Fruit fly (Drosophila melanogaster): ENCODE measurements around the gene nero.

nero gene

DNA sequence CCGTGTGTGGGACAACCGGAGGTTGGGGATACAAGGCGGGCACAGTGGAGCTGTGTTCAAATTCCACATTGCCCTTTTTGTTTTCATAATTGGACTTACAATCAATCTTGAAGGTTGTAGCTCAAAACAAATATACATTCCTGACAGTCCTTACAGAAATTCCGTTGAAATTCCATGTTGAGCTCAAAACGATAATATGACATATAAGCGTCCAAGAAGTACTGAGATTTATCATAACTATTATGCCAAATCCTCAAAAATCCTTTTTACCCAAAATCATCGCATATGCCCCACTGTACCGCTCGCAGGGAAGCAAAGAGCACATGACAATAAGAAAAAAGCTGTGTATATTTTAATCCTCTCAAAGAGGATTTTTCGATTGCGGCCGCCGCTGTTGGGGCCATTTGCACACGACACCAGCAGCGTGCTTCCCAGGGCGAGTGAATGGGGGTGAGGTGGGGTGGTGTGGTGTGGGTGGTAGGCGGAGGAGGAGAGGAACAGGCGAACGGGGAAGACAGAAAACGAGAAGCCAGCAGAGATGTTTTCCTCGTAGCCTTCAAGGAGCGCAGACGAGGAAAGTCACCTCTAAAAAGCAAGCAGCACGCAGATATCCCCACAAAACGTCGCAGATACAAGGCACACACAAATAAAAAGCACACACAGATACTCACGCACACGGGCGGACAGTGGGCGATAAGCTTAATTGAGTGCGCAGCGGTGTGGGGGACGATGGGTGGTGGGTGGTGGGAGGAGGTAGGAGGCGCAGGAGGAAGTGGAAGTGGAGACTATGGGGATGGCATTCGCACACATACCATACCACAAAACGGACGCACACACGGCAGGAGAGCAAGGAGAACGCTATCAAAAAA, 29.8 kb downstream of the nero start (continued):
- peak; percentile 62 for TF ChIP-seq CG12769 (tag; optimal IDR thresholded peaks at IDR 0.05)
- peak; percentile 52; the same call in 1 of the 3 replicates for TF ChIP-seq CG14050 (GFP tag; IDR thresholded peaks at IDR 0.05)
- TF ChIP-seq fd3F (GFP tag; optimal IDR thresholded peaks at IDR 0.05), result peak; percentile 56
- no peak for TF ChIP-seq Poxn (GFP tag; IDR thresholded peaks at IDR 0.05)
- peak; percentile 66 for TF ChIP-seq NfI (GFP tag; optimal IDR thresholded peaks at IDR 0.05)
- no peak for TF ChIP-seq CG8359 (GFP tag; optimal IDR thresholded peaks at IDR 0.05; ENCODE audit: borderline replicate concordance)
- TF ChIP-seq gcm2 (GFP tag; optimal IDR thresholded peaks at IDR 0.05), result no peak
- no peak for TF ChIP-seq yki (optimal IDR thresholded peaks at IDR 0.05)
- TF ChIP-seq Doc2 (GFP tag; IDR thresholded peaks at IDR 0.05), result no peak
- TF ChIP-seq Hmx (GFP tag; optimal IDR thresholded peaks at IDR 0.05), result no peak
- no peak for TF ChIP-seq Dfd (GFP tag; optimal IDR thresholded peaks at IDR 0.05)
- TF ChIP-seq cad (GFP tag; optimal IDR thresholded peaks at IDR 0.05), result no peak
- TF ChIP-seq ewg (GFP tag; optimal IDR thresholded peaks at IDR 0.05), result peak; percentile 39
- TF ChIP-seq CG13624 (GFP tag; optimal IDR thresholded peaks at IDR 0.05), result peak; percentile 76
- TF ChIP-seq bab2 (GFP tag; optimal IDR thresholded peaks at IDR 0.05), result peak; percentile 48
- 0 out of 2 replicates have a peak, but pooled peaks have one; percentile 42 for TF ChIP-seq CG31224 (GFP tag; IDR thresholded peaks at IDR 0.05)
- TF ChIP-seq org-1 (GFP tag; optimal IDR thresholded peaks at IDR 0.05), result peak; percentile 75
- peak; percentile 53 for TF ChIP-seq ind (GFP tag; optimal IDR thresholded peaks at IDR 0.05)
- no peak for TF ChIP-seq Six4 (GFP tag; optimal IDR thresholded peaks at IDR 0.05)
- no peak for TF ChIP-seq tap (tag; optimal IDR thresholded peaks at IDR 0.05)
- TF ChIP-seq Doc3 (GFP tag; IDR thresholded peaks at IDR 0.05; ENCODE audit: partially characterized antibody), result no peak
- TF ChIP-seq CG32772 (GFP tag; IDR thresholded peaks at IDR 0.05), result 0 out of 2 replicates have a peak, but pooled peaks have one; percentile 20
- peak; percentile 94 for TF ChIP-seq Med (GFP tag)
- no peak for TF ChIP-seq hb (GFP tag; IDR thresholded peaks at IDR 0.05; ENCODE audit: partially characterized antibody)
- TF ChIP-seq pho (GFP tag; optimal IDR thresholded peaks at IDR 0.05), result peak; percentile 71
- no peak for TF ChIP-seq CG4730 (GFP tag; IDR thresholded peaks at IDR 0.05)
- TF ChIP-seq fd96Cb (tag; optimal IDR thresholded peaks at IDR 0.05), result peak; percentile 58
- TF ChIP-seq Lpt (GFP tag; optimal IDR thresholded peaks at IDR 0.05), result no peak
- no peak for TF ChIP-seq CG17568 (GFP tag; optimal IDR thresholded peaks at IDR 0.05)
- no peak for TF ChIP-seq CG9876 (GFP tag; optimal IDR thresholded peaks at IDR 0.05)
- TF ChIP-seq Blimp-1 (GFP tag; optimal IDR thresholded peaks at IDR 0.05), result peak; percentile 49
- TF ChIP-seq CG32767 (GFP tag; IDR thresholded peaks at IDR 0.05), result no peak
- peak; percentile 53 for TF ChIP-seq CG32532 (GFP tag; IDR thresholded peaks at IDR 0.05)
- no peak for TF ChIP-seq CG17912 (GFP tag; optimal IDR thresholded peaks at IDR 0.05)
- peak; percentile 51 for TF ChIP-seq Camta (GFP tag; optimal IDR thresholded peaks at IDR 0.05)
- peak; percentile 41 for TF ChIP-seq CG18011 (GFP tag; optimal IDR thresholded peaks at IDR 0.05)
- TF ChIP-seq Jarid2 (GFP tag; optimal IDR thresholded peaks at IDR 0.05), result peak; percentile 15
- no peak for TF ChIP-seq bigmax (GFP tag; optimal IDR thresholded peaks at IDR 0.05)
- TF ChIP-seq nau (GFP tag; optimal IDR thresholded peaks at IDR 0.05), result peak; percentile 21
- TF ChIP-seq CG8765 (GFP tag; IDR thresholded peaks at IDR 0.05), result no peak
- TF ChIP-seq Hand (GFP tag; optimal IDR thresholded peaks at IDR 0.05), result peak; percentile 37
- TF ChIP-seq ase (GFP tag; IDR thresholded peaks at IDR 0.05), result 0 out of 3 replicates have a peak, but pooled peaks have one; percentile 55
- peak; percentile 41 for TF ChIP-seq CG1233 (GFP tag; optimal IDR thresholded peaks at IDR 0.05)
- TF ChIP-seq ato (GFP tag; IDR thresholded peaks at IDR 0.05; ENCODE audit: partially characterized antibody), result no peak
- peak; percentile 59 for TF ChIP-seq Sox100B (GFP tag; optimal IDR thresholded peaks at IDR 0.05)
- no peak for TF ChIP-seq CG11456 (GFP tag; IDR thresholded peaks at IDR 0.05)
- no peak for TF ChIP-seq br (optimal IDR thresholded peaks at IDR 0.05)
- peak; percentile 31 for TF ChIP-seq oc (tag; optimal IDR thresholded peaks at IDR 0.05)
- TF ChIP-seq slou (GFP tag; optimal IDR thresholded peaks at IDR 0.05), result no peak
